Worm (Caenorhabditis elegans) whole organism, L2 larva: ENCODE data around the gene pac-1.
A peak's percentile ranks its signal among the peaks of the same experiment; 100 is the strongest.

ENCODE experiments used
- C34F6.9 ChIP-seq: fragments of 150-350 bp; optimal IDR thresholded peaks from 2 replicates; lab custom pipeline; 2014; ENCODE audit warnings: missing biosample characterization, missing genetic modification characterization
- F13H6.1 ChIP-seq: sonication (generic microtip); optimal IDR thresholded peaks from 2 replicates; lab custom pipeline; 2016; ENCODE audit warnings: missing genetic modification characterization, missing compliant biosample characterization
- R02D3.7 ChIP-seq: fragments of 150-350 bp; optimal IDR thresholded peaks from 2 replicates; lab custom pipeline; 2014; ENCODE audit warnings: missing biosample characterization, missing genetic modification characterization
- Y55F3AM.14 ChIP-seq: fragments of 200-800 bp; sonication (Bioruptor generic); optimal IDR thresholded peaks from 2 replicates; lab custom pipeline; 2018; ENCODE audit warnings: mild to moderate bottlenecking, missing genetic modification characterization, missing compliant biosample characterization
- ZK546.5 ChIP-seq: sonication (generic microtip); optimal IDR thresholded peaks from 2 replicates; lab custom pipeline; 2017; ENCODE audit warnings: missing biosample characterization, missing genetic modification characterization
- alr-1 ChIP-seq: fragments of 150-350 bp; optimal IDR thresholded peaks from 2 replicates; lab custom pipeline; 2014; ENCODE audit warnings: missing biosample characterization, missing genetic modification characterization
- aly-2 ChIP-seq: fragments of 150-350 bp; optimal IDR thresholded peaks from 2 replicates; lab custom pipeline; 2014; ENCODE audit warnings: missing biosample characterization, missing genetic modification characterization
- ama-1 ChIP-seq: fragments of 150-350 bp; optimal IDR thresholded peaks from 2 replicates; lab custom pipeline; 2018; ENCODE audit warnings: inconsistent platforms
- blmp-1 ChIP-seq: sonication (generic microtip); optimal IDR thresholded peaks from 2 replicates; lab custom pipeline; 2017; ENCODE audit warnings: missing genetic modification characterization, mild to moderate bottlenecking, missing compliant biosample characterization, antibody characterized with exemption, moderate library complexity; ENCODE audit not compliant: insufficient read depth
- ceh-16 ChIP-seq: fragments of 150-350 bp; optimal IDR thresholded peaks from 2 replicates; lab custom pipeline; 2014; ENCODE audit warnings: missing biosample characterization, missing genetic modification characterization
- ceh-82 ChIP-seq: fragments of 150-350 bp; optimal IDR thresholded peaks from 2 replicates; lab custom pipeline; 2014; ENCODE audit warnings: missing biosample characterization, missing genetic modification characterization
- crh-2 ChIP-seq: sonication (generic microtip); optimal IDR thresholded peaks from 2 replicates; lab custom pipeline; 2017; ENCODE audit warnings: missing biosample characterization, missing genetic modification characterization
- dmd-4 ChIP-seq: sonication (generic microtip); optimal IDR thresholded peaks from 2 replicates; lab custom pipeline; 2017; ENCODE audit warnings: missing biosample characterization, missing genetic modification characterization
- egl-27 ChIP-seq: sonication (generic microtip); optimal IDR thresholded peaks from 3 replicates; lab custom pipeline; 2017; ENCODE audit warnings: missing biosample characterization, missing genetic modification reagents, missing genetic modification characterization
- elt-1 ChIP-seq: fragments of 150-350 bp; optimal IDR thresholded peaks from 2 replicates; lab custom pipeline; 2014; ENCODE audit warnings: missing biosample characterization, missing genetic modification characterization
- elt-3 ChIP-seq: sonication (generic microtip); optimal IDR thresholded peaks from 2 replicates; lab custom pipeline; 2017; ENCODE audit warnings: missing biosample characterization, missing genetic modification characterization
- fos-1 ChIP-seq: fragments of 150-350 bp; optimal IDR thresholded peaks from 2 replicates; lab custom pipeline; 2014; ENCODE audit warnings: missing biosample characterization, missing genetic modification characterization
- gmeb-1 ChIP-seq: fragments of 150-350 bp; optimal IDR thresholded peaks from 2 replicates; lab custom pipeline; 2014; ENCODE audit warnings: missing biosample characterization, missing genetic modification characterization
- lin-11 ChIP-seq: fragments of 150-350 bp; sonication (generic microtip); optimal IDR thresholded peaks from 2 replicates; lab custom pipeline; 2014; ENCODE audit warnings: missing biosample characterization, missing genetic modification characterization, inconsistent platforms, mixed read lengths
- lin-13 ChIP-seq: fragments of 150-350 bp; optimal IDR thresholded peaks from 2 replicates; lab custom pipeline; 2014; ENCODE audit warnings: missing biosample characterization, missing genetic modification reagents, missing genetic modification characterization
- lin-39 ChIP-seq: fragments of 150-350 bp; optimal IDR thresholded peaks from 2 replicates; lab custom pipeline; 2014; ENCODE audit warnings: missing biosample characterization, missing genetic modification reagents, missing genetic modification characterization
- lsy-2 ChIP-seq, 2 experiments: fragments of 150-350 bp in 1 of 2; sonication (generic microtip) in 1 of 2; optimal IDR thresholded peaks; 2 replicates each; lab custom pipeline; 2014 to 2017; ENCODE audit warnings: missing biosample characterization in 2 of 2, missing genetic modification characterization in 2 of 2
- mab-5 ChIP-seq: fragments of 150-350 bp; optimal IDR thresholded peaks from 2 replicates; lab custom pipeline; 2014; ENCODE audit warnings: missing biosample characterization, missing genetic modification characterization
- mbf-1 ChIP-seq: sonication (generic microtip); optimal IDR thresholded peaks from 2 replicates; lab custom pipeline; 2017; ENCODE audit warnings: missing biosample characterization, missing genetic modification characterization
- mdl-1 ChIP-seq, 2 experiments: fragments of 150-350 bp in 1 of 2; sonication (generic microtip) in 1 of 2; optimal IDR thresholded peaks; 2 replicates each; lab custom pipeline; 2017; ENCODE audit warnings: missing biosample characterization in 2 of 2, missing genetic modification characterization in 2 of 2
- nhr-10 ChIP-seq: sonication (generic microtip); optimal IDR thresholded peaks from 2 replicates; lab custom pipeline; 2017; ENCODE audit warnings: missing biosample characterization, missing genetic modification characterization
- nhr-11 ChIP-seq: fragments of 150-350 bp; optimal IDR thresholded peaks from 2 replicates; lab custom pipeline; 2014; ENCODE audit warnings: missing biosample characterization, missing genetic modification characterization
- nhr-12 ChIP-seq: fragments of 150-350 bp; optimal IDR thresholded peaks from 2 replicates; lab custom pipeline; 2014; ENCODE audit warnings: missing biosample characterization, missing genetic modification characterization
- nhr-129 ChIP-seq: fragments of 150-350 bp; optimal IDR thresholded peaks from 2 replicates; lab custom pipeline; 2014; ENCODE audit warnings: missing biosample characterization, missing genetic modification characterization
- nhr-21 ChIP-seq: fragments of 150-350 bp; optimal IDR thresholded peaks from 2 replicates; lab custom pipeline; 2014; ENCODE audit warnings: missing biosample characterization, missing genetic modification characterization
- nhr-23 ChIP-seq: fragments of 150-350 bp; optimal IDR thresholded peaks from 2 replicates; lab custom pipeline; 2014; ENCODE audit warnings: missing biosample characterization, missing genetic modification reagents, missing genetic modification characterization
- nhr-237 ChIP-seq: fragments of 150-350 bp; optimal IDR thresholded peaks from 2 replicates; lab custom pipeline; 2014; ENCODE audit warnings: missing biosample characterization, missing genetic modification characterization
- nhr-25 ChIP-seq: fragments of 150-350 bp; sonication (generic microtip); optimal IDR thresholded peaks from 3 replicates; lab custom pipeline; 2014; ENCODE audit warnings: missing biosample characterization, missing genetic modification characterization
- nhr-6 ChIP-seq: fragments of 150-350 bp; optimal IDR thresholded peaks from 2 replicates; lab custom pipeline; 2014; ENCODE audit warnings: missing biosample characterization, missing genetic modification characterization
- nhr-77 ChIP-seq: fragments of 150-350 bp; optimal IDR thresholded peaks from 2 replicates; lab custom pipeline; 2014; ENCODE audit warnings: missing biosample characterization, missing genetic modification characterization
- peb-1 ChIP-seq: fragments of 150-350 bp; optimal IDR thresholded peaks from 2 replicates; lab custom pipeline; 2014; ENCODE audit warnings: missing biosample characterization, missing genetic modification characterization
- sem-4 ChIP-seq: fragments of 150-350 bp; optimal IDR thresholded peaks from 2 replicates; lab custom pipeline; 2014; ENCODE audit warnings: missing biosample characterization, missing genetic modification reagents, missing genetic modification characterization
- skn-1 ChIP-seq: sonication (generic microtip); optimal IDR thresholded peaks from 2 replicates; lab custom pipeline; 2017; ENCODE audit warnings: missing biosample characterization, missing genetic modification characterization
- sma-3 ChIP-seq: sonication (generic microtip); optimal IDR thresholded peaks from 2 replicates; lab custom pipeline; 2016; ENCODE audit warnings: missing genetic modification reagents, missing genetic modification characterization, missing compliant biosample characterization
- sma-9 ChIP-seq, 2 experiments: fragments of 150-350 bp in 1 of 2; sonication (generic microtip) in 1 of 2; optimal IDR thresholded peaks; 2 replicates each; lab custom pipeline; 2014 to 2016; ENCODE audit warnings: missing genetic modification characterization in 2 of 2, mild to moderate bottlenecking in 1 of 2, missing biosample characterization in 1 of 2, missing compliant biosample characterization in 1 of 2, missing genetic modification reagents in 1 of 2, moderate library complexity in 1 of 2
- snpc-4 ChIP-seq: fragments of 150-350 bp; optimal IDR thresholded peaks from 2 replicates; lab custom pipeline; 2014; ENCODE audit warnings: missing biosample characterization, missing genetic modification characterization
- unc-39 ChIP-seq: fragments of 150-350 bp; optimal IDR thresholded peaks from 2 replicates; lab custom pipeline; 2014; ENCODE audit warnings: missing biosample characterization, missing genetic modification characterization
- unc-55 ChIP-seq: fragments of 150-350 bp; sonication (generic microtip); optimal IDR thresholded peaks from 3 replicates; lab custom pipeline; 2014; ENCODE audit warnings: missing biosample characterization, missing genetic modification reagents, missing genetic modification characterization
- unc-62 ChIP-seq: fragments of 150-350 bp; optimal IDR thresholded peaks from 2 replicates; lab custom pipeline; 2014; ENCODE audit warnings: missing biosample characterization, missing genetic modification reagents, missing genetic modification characterization
- zag-1 ChIP-seq: fragments of 150-350 bp; optimal IDR thresholded peaks from 2 replicates; lab custom pipeline; 2014; ENCODE audit warnings: missing biosample characterization, missing genetic modification characterization
- ztf-1 ChIP-seq: fragments of 200-800 bp; sonication (Bioruptor generic); conservative IDR thresholded peaks from 2 replicates; pipeline ENCODE4 v1.3.6; 2022; ENCODE audit warnings: missing genetic modification characterization, missing compliant biosample characterization
- ztf-11 ChIP-seq: sonication (generic microtip); optimal IDR thresholded peaks from 2 replicates; lab custom pipeline; 2017; ENCODE audit warnings: missing biosample characterization, missing genetic modification characterization
- ztf-4 ChIP-seq: fragments of 150-350 bp; optimal IDR thresholded peaks from 2 replicates; lab custom pipeline; 2014; ENCODE audit warnings: missing biosample characterization, missing genetic modification characterization

Gene pac-1

DNA sequence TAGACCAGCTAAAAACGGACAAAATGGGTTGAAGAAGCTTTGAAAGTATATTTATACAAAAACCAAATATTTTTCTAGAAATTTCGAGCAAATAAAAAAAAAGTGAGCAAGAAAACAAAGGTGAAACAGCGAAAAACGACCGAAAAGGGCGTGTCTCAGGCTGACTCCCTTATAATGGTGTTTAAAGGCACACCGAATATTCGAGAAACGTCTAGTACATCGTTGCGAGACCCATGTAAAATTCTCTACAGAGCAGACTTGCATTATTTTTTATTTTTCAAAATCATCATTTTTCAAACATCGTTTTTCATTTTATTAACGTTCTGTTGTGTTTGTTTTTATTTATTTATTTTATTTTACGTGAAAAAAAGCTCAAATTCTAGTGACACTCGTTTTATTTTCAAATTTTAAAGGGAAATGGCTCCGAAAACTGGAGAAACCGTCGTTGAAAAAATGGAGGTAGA lies 47.8 kb upstream of the pac-1 start, which contains the start of gene rpn-3 (continued):
- TF ChIP-seq ceh-16 (tag; lab: Kevin White, UChicago) (peak; percentile 19), aly-2 (no peak), nhr-77 (peak; percentile 83), gmeb-1 (tag; lab: Kevin White, UChicago) (peak; percentile 95), sma-9 (GFP tag; optimal IDR thresholded peaks at IDR 0.05; lab: Kevin White, UChicago) (peak; percentile 96), sma-9 (tag; optimal IDR thresholded peaks at IDR 0.05; lab: Kevin White, UChicago) (no peak)
- TF ChIP-seq, all 48 proteins: peak for 35

ce11 chrIII:8449160-8449807 lies 45.5 kb upstream of the pac-1 start, which contains the start of gene mrpl-32:
Gene mrpl-32 (plus strand): TSS chrIII:8449757.
- no peak for TF ChIP-seq nhr-6 (tag; lab: Kevin White, UChicago)
- no peak for TF ChIP-seq ceh-82 (tag; lab: Kevin White, UChicago)
- TF ChIP-seq skn-1 (tag; lab: Kevin White, UChicago) = peak; percentile 53
- no peak for TF ChIP-seq peb-1 (tag; lab: Kevin White, UChicago)
- no peak for TF ChIP-seq elt-3 (tag; lab: Kevin White, UChicago)
- TF ChIP-seq nhr-11 (tag; lab: Kevin White, UChicago) = no peak
- no peak for TF ChIP-seq aly-2
- TF ChIP-seq gmeb-1 (tag; lab: Kevin White, UChicago) = no peak
- TF ChIP-seq ceh-16 (tag; lab: Kevin White, UChicago) = no peak
- no peak for TF ChIP-seq ztf-1 (GFP tag; lab: Robert Waterston, UW)
- peak; percentile 33 for TF ChIP-seq lin-13 (GFP tag; lab: Kevin White, UChicago)
- TF ChIP-seq C34F6.9 (tag; lab: Kevin White, UChicago) = peak; percentile 39
- TF ChIP-seq alr-1 (tag; lab: Kevin White, UChicago) = no peak
- TF ChIP-seq dmd-4 (tag; lab: Kevin White, UChicago) = no peak
- peak; percentile 25 for TF ChIP-seq nhr-12
- no peak for TF ChIP-seq R02D3.7
- no peak for TF ChIP-seq blmp-1
- TF ChIP-seq lin-11 (tag; lab: Kevin White, UChicago) = no peak
- no peak for TF ChIP-seq mdl-1 (tag; optimal IDR thresholded peaks at IDR 0.05; lab: Kevin White, UChicago)
- no peak for TF ChIP-seq unc-55 (GFP tag; lab: Kevin White, UChicago)
- TF ChIP-seq nhr-23 = no peak
- TF ChIP-seq sma-9 (GFP tag; optimal IDR thresholded peaks at IDR 0.05; lab: Kevin White, UChicago) = no peak
- no peak for TF ChIP-seq sma-9 (tag; optimal IDR thresholded peaks at IDR 0.05; lab: Kevin White, UChicago)
- peak; percentile 39 for TF ChIP-seq sem-4
- TF ChIP-seq crh-2 (tag; lab: Kevin White, UChicago) = peak; percentile 45
- TF ChIP-seq mbf-1 (tag; lab: Kevin White, UChicago) = no peak
- TF ChIP-seq mab-5 (tag; lab: Kevin White, UChicago) = no peak
- TF ChIP-seq elt-1 (tag; lab: Kevin White, UChicago) = no peak
- no peak for TF ChIP-seq F13H6.1
- no peak for TF ChIP-seq unc-39 (tag; lab: Kevin White, UChicago)
- no peak for TF ChIP-seq unc-62
- TF ChIP-seq nhr-77 = no peak
- no peak for TF ChIP-seq ztf-11
- TF ChIP-seq Y55F3AM.14 = no peak
- TF ChIP-seq nhr-237 (tag; lab: Kevin White, UChicago) = no peak
- TF ChIP-seq sma-3 (GFP tag; lab: Kevin White, UChicago) = no peak
- no peak for TF ChIP-seq snpc-4 (tag; lab: Kevin White, UChicago)
- TF ChIP-seq egl-27 (tag; lab: Kevin White, UChicago) = no peak
- no peak for TF ChIP-seq zag-1 (tag; lab: Kevin White, UChicago)
- TF ChIP-seq ztf-4 (tag; lab: Kevin White, UChicago) = peak; percentile 74
- TF ChIP-seq nhr-21 = no peak
- peak in 1 of 2 experiments; percentile 67 for TF ChIP-seq lsy-2 (tag; optimal IDR thresholded peaks at IDR 0.05; lab: Kevin White, UChicago)
- TF ChIP-seq ama-1 (lab: Kevin White, UChicago) = peak; percentile 38
- no peak for TF ChIP-seq nhr-129 (tag; lab: Kevin White, UChicago)
- TF ChIP-seq fos-1 (tag; lab: Kevin White, UChicago) = no peak
- no peak for TF ChIP-seq nhr-10 (tag; lab: Kevin White, UChicago)
- TF ChIP-seq lin-39 (tag; lab: Kevin White, UChicago) = no peak
- TF ChIP-seq nhr-25 = no peak
- TF ChIP-seq ZK546.5 = no peak
